Fruit fly (Drosophila melanogaster) whole organism, embryonic: ENCODE results near the gene Tim17a2.
A peak's percentile ranks its signal among the peaks of the same experiment; 100 is the strongest.

Experiments used
- CG10209 ChIP-seq: fragments of 200-800 bp; sonication (Bioruptor generic); optimal IDR thresholded peaks from 3 replicates; lab custom pipeline; 2017; ENCODE audit warnings: missing biosample characterization, mild to moderate bottlenecking, missing genetic modification characterization, missing genetic modification reagents
- CG10267 ChIP-seq: fragments of 200-800 bp; sonication (Bioruptor generic); optimal IDR thresholded peaks from 2 replicates; lab custom pipeline; 2018; ENCODE audit warnings: missing biosample characterization, mild to moderate bottlenecking, missing genetic modification characterization, moderate library complexity
- CG10959 ChIP-seq: fragments of 200-800 bp; sonication (Bioruptor generic); IDR thresholded peaks from 2 replicates; pipeline ENCODE4 v1.3.6; 2022; ENCODE audit warnings: missing biosample characterization, missing genetic modification characterization
- CG10979 ChIP-seq: fragments of 200-800 bp; sonication (Bioruptor generic); optimal IDR thresholded peaks from 2 replicates; lab custom pipeline; 2018; ENCODE audit warnings: missing biosample characterization, mild to moderate bottlenecking, missing genetic modification characterization, moderate library complexity
- CG12219 ChIP-seq: fragments of 200-800 bp; sonication (Bioruptor generic); optimal IDR thresholded peaks from 3 replicates; lab custom pipeline; 2018; ENCODE audit warnings: missing biosample characterization, mild to moderate bottlenecking, missing genetic modification characterization
- CG13296 ChIP-seq: fragments of 200-800 bp; sonication (Bioruptor generic); optimal IDR thresholded peaks from 3 replicates; lab custom pipeline; 2018; ENCODE audit warnings: missing biosample characterization, mild to moderate bottlenecking, missing genetic modification characterization
- CG15269 ChIP-seq: fragments of 200-800 bp; sonication (Bioruptor generic); optimal IDR thresholded peaks from 2 replicates; lab custom pipeline; 2018; ENCODE audit warnings: missing biosample characterization, mild to moderate bottlenecking, missing genetic modification characterization, moderate library complexity
- CG17359 ChIP-seq: fragments of 200-800 bp; sonication (Bioruptor generic); optimal IDR thresholded peaks from 3 replicates; lab custom pipeline; 2018; ENCODE audit warnings: missing biosample characterization, mild to moderate bottlenecking, missing genetic modification characterization, moderate library complexity
- CG17612 ChIP-seq: fragments of 200-800 bp; sonication (Bioruptor generic); IDR thresholded peaks from 2 replicates; pipeline ENCODE4 v1.3.6; 2022; ENCODE audit warnings: missing biosample characterization, missing genetic modification characterization
- CG17829 ChIP-seq: fragments of 200-800 bp; optimal IDR thresholded peaks from 2 replicates; lab custom pipeline; 2019; ENCODE audit warnings: missing biosample characterization, mild to moderate bottlenecking, missing genetic modification characterization, moderate library complexity
- CG18764 ChIP-seq: fragments of 200-800 bp; sonication (Bioruptor generic); optimal IDR thresholded peaks from 3 replicates; lab custom pipeline; 2016; ENCODE audit warnings: missing biosample characterization, missing genetic modification characterization
- CG32532 ChIP-seq: fragments of 200-800 bp; sonication (Bioruptor generic); IDR thresholded peaks from 2 replicates; pipeline ENCODE4 v1.3.6; 2022; ENCODE audit warnings: missing biosample characterization, missing genetic modification characterization
- CG6683 ChIP-seq: fragments of 200-800 bp; sonication (Bioruptor generic); optimal IDR thresholded peaks from 2 replicates; lab custom pipeline; 2017; ENCODE audit warnings: missing biosample characterization, mild to moderate bottlenecking, missing genetic modification characterization, missing genetic modification reagents
- CG7745 ChIP-seq: fragments of 200-800 bp; sonication (Bioruptor generic); optimal IDR thresholded peaks from 2 replicates; lab custom pipeline; 2018; ENCODE audit warnings: missing biosample characterization, mild to moderate bottlenecking, missing genetic modification characterization, moderate library complexity
- CG7786 ChIP-seq: fragments of 200-800 bp; sonication (Bioruptor generic); optimal IDR thresholded peaks from 2 replicates; lab custom pipeline; 2016; ENCODE audit warnings: missing biosample characterization, missing genetic modification characterization
- CG8388 ChIP-seq: fragments of 200-800 bp; sonication (Bioruptor generic); optimal IDR thresholded peaks from 2 replicates; lab custom pipeline; 2019; ENCODE audit warnings: missing biosample characterization, mild to moderate bottlenecking, missing genetic modification characterization, moderate library complexity
- CG8765 ChIP-seq: fragments of 200-800 bp; sonication (Bioruptor generic); IDR thresholded peaks from 2 replicates; pipeline ENCODE4 v1.3.6; 2022; ENCODE audit warnings: missing biosample characterization, missing genetic modification characterization
- CG9437 ChIP-seq: fragments of 200-800 bp; sonication (Bioruptor generic); optimal IDR thresholded peaks from 2 replicates; lab custom pipeline; 2018; ENCODE audit warnings: missing biosample characterization, mild to moderate bottlenecking, missing genetic modification characterization
- Dref ChIP-seq: fragments of 200-800 bp; sonication (Bioruptor generic); IDR thresholded peaks from 2 replicates; pipeline ENCODE4 v1.3.6; 2022; ENCODE audit warnings: missing biosample characterization, missing genetic modification characterization
- Eip74EF ChIP-seq, 2 experiments: fragments of 200-800 bp in 1 of 2; fragments of >200 bp in 1 of 2; sonication (Bioruptor generic) in 1 of 2; optimal IDR thresholded peaks; 2 replicates each; lab custom pipeline; 2017 to 2019; ENCODE audit warnings: missing biosample characterization in 2 of 2, missing genetic modification characterization in 2 of 2, mild to moderate bottlenecking in 1 of 2, moderate library complexity in 1 of 2
- Elba2 ChIP-seq: fragments of 200-800 bp; sonication (Bioruptor generic); optimal IDR thresholded peaks from 3 replicates; lab custom pipeline; 2016; ENCODE audit warnings: missing biosample characterization, missing genetic modification characterization
- H15 ChIP-seq: fragments of 200-800 bp; sonication (Bioruptor generic); IDR thresholded peaks from 3 replicates; pipeline ENCODE4 v1.3.6; 2022; ENCODE audit warnings: missing biosample characterization, missing genetic modification characterization
- H2.0 ChIP-seq: fragments of 200-800 bp; sonication (Bioruptor generic); IDR thresholded peaks from 2 replicates; pipeline ENCODE4 v1.3.6; 2022; ENCODE audit warnings: missing biosample characterization, missing genetic modification characterization
- HHEX ChIP-seq: fragments of 200-800 bp; sonication (Bioruptor generic); optimal IDR thresholded peaks from 3 replicates; lab custom pipeline; 2017; ENCODE audit warnings: missing biosample characterization, mild to moderate bottlenecking, missing genetic modification characterization, missing genetic modification reagents
- Hr78 ChIP-seq, 2 experiments: fragments of 200-800 bp in 1 of 2; fragments of >200 bp in 1 of 2; sonication (Bioruptor generic) in 1 of 2; optimal IDR thresholded peaks; 2 replicates each; lab custom pipeline; 2017 to 2019; ENCODE audit warnings: missing biosample characterization in 2 of 2, missing genetic modification characterization in 2 of 2, mild to moderate bottlenecking in 1 of 2, moderate library complexity in 1 of 2
- Jarid2 ChIP-seq: fragments of 200-800 bp; sonication (Bioruptor generic); optimal IDR thresholded peaks from 3 replicates; lab custom pipeline; 2017; ENCODE audit warnings: mild to moderate bottlenecking, missing biosample characterization, missing genetic modification reagents, missing genetic modification characterization
- NK7.1 ChIP-seq: fragments of 200-800 bp; sonication (Bioruptor generic); optimal IDR thresholded peaks from 3 replicates; lab custom pipeline; 2016; ENCODE audit warnings: missing biosample characterization, missing genetic modification characterization
- Pdp1 ChIP-seq, 2 experiments: fragments of 200-800 bp; sonication (Bioruptor generic); optimal IDR thresholded peaks; 3 replicates each; lab custom pipeline; 2016; ENCODE audit warnings: missing biosample characterization in 2 of 2, missing genetic modification characterization in 2 of 2, mild to moderate bottlenecking in 1 of 2, moderate library complexity in 1 of 2
- Ravus ChIP-seq: fragments of 200-800 bp; sonication (Bioruptor generic); IDR thresholded peaks from 2 replicates; pipeline ENCODE4 v1.3.6; 2022; ENCODE audit warnings: missing biosample characterization, missing genetic modification characterization
- Rx ChIP-seq: fragments of 200-800 bp; sonication (Bioruptor generic); IDR thresholded peaks from 2 replicates; pipeline ENCODE4 v1.3.6; 2022; ENCODE audit warnings: missing biosample characterization, missing genetic modification characterization
- Sin3A ChIP-seq: fragments of >200 bp; optimal IDR thresholded peaks from 2 replicates; lab custom pipeline; 2018
- Sry-δ ChIP-seq: fragments of 200-800 bp; sonication (Bioruptor generic); optimal IDR thresholded peaks from 2 replicates; lab custom pipeline; 2016; ENCODE audit warnings: missing biosample characterization, missing genetic modification characterization
- TFAM ChIP-seq: fragments of 200-800 bp; sonication (Bioruptor generic); optimal IDR thresholded peaks from 2 replicates; lab custom pipeline; 2017; ENCODE audit warnings: missing biosample characterization, missing genetic modification characterization, inconsistent platforms
- Xbp1 ChIP-seq: fragments of 200-800 bp; sonication (Bioruptor generic); optimal IDR thresholded peaks from 3 replicates; lab custom pipeline; 2016; ENCODE audit warnings: missing biosample characterization, mild to moderate bottlenecking, missing genetic modification characterization
- az2 ChIP-seq: fragments of 200-800 bp; sonication (Bioruptor generic); optimal IDR thresholded peaks from 3 replicates; lab custom pipeline; 2016; ENCODE audit warnings: missing biosample characterization, missing genetic modification characterization
- bcd ChIP-seq: fragments of 200-800 bp; sonication (Bioruptor generic); optimal IDR thresholded peaks from 2 replicates; lab custom pipeline; 2017; ENCODE audit warnings: missing biosample characterization, mild to moderate bottlenecking, missing genetic modification characterization
- eve ChIP-seq, 2 experiments: fragments of >200 bp; optimal IDR thresholded peaks; 2 replicates each; lab custom pipeline; 2017; ENCODE audit warnings: missing biosample characterization in 2 of 2, missing genetic modification characterization in 2 of 2
- grau ChIP-seq: fragments of 200-800 bp; optimal IDR thresholded peaks from 3 replicates; lab custom pipeline; 2019; ENCODE audit warnings: missing biosample characterization, mild to moderate bottlenecking, missing genetic modification characterization, moderate library complexity
- grn ChIP-seq: fragments of 200-800 bp; sonication (Bioruptor generic); optimal IDR thresholded peaks from 3 replicates; lab custom pipeline; 2017; ENCODE audit warnings: missing biosample characterization, missing genetic modification characterization
- gsb ChIP-seq: fragments of 200-800 bp; sonication (Bioruptor generic); IDR thresholded peaks from 2 replicates; pipeline ENCODE4 v1.3.6; 2022; ENCODE audit warnings: missing biosample characterization, missing genetic modification characterization
- hkb ChIP-seq, 2 experiments: fragments of 200-800 bp in 1 of 2; fragments of >200 bp in 1 of 2; sonication (Bioruptor generic) in 1 of 2; IDR thresholded peaks in 1 of 2; optimal IDR thresholded peaks in 1 of 2; 2 replicates each; pipeline versions ENCODE4 v1.3.6 to Lab custom; 2017 to 2022; ENCODE audit warnings: missing biosample characterization in 1 of 2, missing genetic modification characterization in 1 of 2
- oc ChIP-seq: fragments of 200-800 bp; sonication (Bioruptor generic); optimal IDR thresholded peaks from 2 replicates; lab custom pipeline; 2018; ENCODE audit warnings: missing biosample characterization, mild to moderate bottlenecking, missing genetic modification characterization, moderate library complexity
- org-1 ChIP-seq: fragments of 200-800 bp; sonication (Bioruptor generic); optimal IDR thresholded peaks from 2 replicates; lab custom pipeline; 2017; ENCODE audit warnings: missing biosample characterization, missing genetic modification characterization
- pnt ChIP-seq: fragments of 200-800 bp; sonication (Bioruptor generic); optimal IDR thresholded peaks from 3 replicates; lab custom pipeline; 2016; ENCODE audit warnings: missing biosample characterization, missing genetic modification characterization
- sens-2 ChIP-seq: fragments of 200-800 bp; sonication (Bioruptor generic); IDR thresholded peaks from 2 replicates; pipeline ENCODE4 v1.3.6; 2022; ENCODE audit warnings: missing biosample characterization, missing genetic modification characterization
- slbo ChIP-seq: fragments of 200-800 bp; sonication (Bioruptor generic); IDR thresholded peaks from 2 replicates; pipeline ENCODE4 v1.3.6; 2022; ENCODE audit warnings: missing biosample characterization, missing genetic modification characterization
- slp2 ChIP-seq: fragments of 200-800 bp; sonication (Bioruptor generic); optimal IDR thresholded peaks from 2 replicates; lab custom pipeline; 2016; ENCODE audit warnings: missing biosample characterization, missing genetic modification characterization
- toy ChIP-seq: fragments of 200-800 bp; sonication (Bioruptor generic); IDR thresholded peaks from 2 replicates; pipeline ENCODE4 v1.3.6; 2022; ENCODE audit warnings: missing biosample characterization, missing genetic modification characterization
- unc-4 ChIP-seq: fragments of 200-800 bp; sonication (Bioruptor generic); IDR thresholded peaks from 2 replicates; pipeline ENCODE4 v1.3.6; 2022; ENCODE audit warnings: missing biosample characterization, missing genetic modification characterization; ENCODE audit not compliant: partially characterized antibody
- wor ChIP-seq: fragments of 200-800 bp; sonication (Bioruptor generic); IDR thresholded peaks from 2 replicates; pipeline ENCODE4 v1.3.6; 2022; ENCODE audit warnings: missing biosample characterization, missing genetic modification characterization

Tim17a2 gene

DNA sequence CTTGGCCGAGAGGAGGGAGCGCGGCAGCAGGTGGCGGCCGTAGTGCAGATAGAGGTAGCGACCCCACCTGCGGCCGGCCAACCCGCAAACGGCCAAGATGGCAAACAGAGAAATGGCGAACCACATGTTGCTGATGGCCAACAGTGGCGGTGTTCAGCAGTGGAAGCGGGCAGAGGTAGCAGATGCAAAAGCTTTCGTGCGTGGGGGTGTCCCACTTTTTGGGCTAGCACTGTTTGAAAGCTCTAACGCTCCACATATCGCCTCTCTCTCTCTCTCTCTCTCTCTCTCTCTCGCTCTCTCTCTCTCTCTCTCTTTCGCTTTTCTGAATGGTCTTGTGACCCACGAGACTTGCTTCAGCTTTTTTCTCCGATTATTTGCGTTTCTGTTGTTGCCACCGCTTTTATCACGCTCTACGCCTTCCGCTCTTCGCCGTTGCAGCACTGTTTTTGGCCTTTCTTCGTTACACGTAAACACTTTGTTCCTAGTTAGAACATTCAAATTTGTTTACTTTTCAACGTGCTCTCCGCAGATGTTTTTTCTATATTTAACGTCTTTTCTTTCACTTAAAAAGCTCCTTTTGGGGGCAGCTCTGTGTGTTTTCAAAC, 20.4 kb upstream of the Tim17a2 start (continued):
- TF ChIP-seq org-1: no peak
- TF ChIP-seq Dref (GFP tag; lab: Robert Waterston, UW): 0 out of 2 replicates have a peak, but pooled peaks have one; percentile 23
- no peak for TF ChIP-seq Sin3A
- no peak for TF ChIP-seq CG18764 (GFP tag; lab: Kevin White, UChicago)
- no peak for TF ChIP-seq CG7786 (GFP tag; lab: Kevin White, UChicago)
- no peak for TF ChIP-seq grn
- no peak for TF ChIP-seq eve (GFP tag; optimal IDR thresholded peaks at IDR 0.05; lab: Kevin White, UChicago)
- TF ChIP-seq CG15269: no peak
- peak; percentile 83 for TF ChIP-seq CG32532
- TF ChIP-seq wor (GFP tag; lab: Robert Waterston, UW): no peak
- peak; percentile 59; the same call in 1 of the 2 replicates for TF ChIP-seq Ravus (GFP tag; lab: Robert Waterston, UW)
- TF ChIP-seq NK7.1: no peak
- TF ChIP-seq oc (tag; lab: Kevin White, UChicago): no peak
- TF ChIP-seq Jarid2 (GFP tag; lab: Kevin White, UChicago): no peak
- no peak for TF ChIP-seq CG10979 (tag; lab: Kevin White, UChicago)
- TF ChIP-seq Xbp1 (GFP tag; lab: Kevin White, UChicago): no peak
- TF ChIP-seq CG7745 (tag; lab: Kevin White, UChicago): no peak
- no peak for TF ChIP-seq CG6683 (GFP tag; lab: Kevin White, UChicago)
- peak; percentile 71 for TF ChIP-seq slbo (GFP tag; lab: Robert Waterston, UW)
- no peak for TF ChIP-seq CG17359 (tag; lab: Kevin White, UChicago)
- TF ChIP-seq CG12219 (GFP tag; lab: Kevin White, UChicago): no peak
- TF ChIP-seq pnt (GFP tag; lab: Kevin White, UChicago): no peak
- no peak for TF ChIP-seq sens-2 (GFP tag; lab: Robert Waterston, UW)
- TF ChIP-seq slp2 (GFP tag; lab: Kevin White, UChicago): no peak
- no peak for TF ChIP-seq Rx (GFP tag; lab: Robert Waterston, UW)
- no peak for TF ChIP-seq Pdp1 (GFP tag; optimal IDR thresholded peaks at IDR 0.05; lab: Kevin White, UChicago)
- no peak for TF ChIP-seq CG13296 (GFP tag; lab: Kevin White, UChicago)
- TF ChIP-seq bcd (GFP tag; lab: Kevin White, UChicago): no peak
- no peak for TF ChIP-seq Eip74EF (GFP tag; optimal IDR thresholded peaks at IDR 0.05; lab: Kevin White, UChicago)
- TF ChIP-seq Elba2 (GFP tag; lab: Kevin White, UChicago): no peak
- no peak for TF ChIP-seq CG8388 (GFP tag; lab: Kevin White, UChicago)
- no peak for TF ChIP-seq TFAM (GFP tag; lab: Kevin White, UChicago)
- peak; percentile 50; the same call in 1 of the 2 replicates for TF ChIP-seq CG8765 (GFP tag; lab: Robert Waterston, UW)
- no peak for TF ChIP-seq CG10267
- peak; percentile 34; the same call in 1 of the 2 replicates for TF ChIP-seq H2.0 (GFP tag; lab: Robert Waterston, UW)
- TF ChIP-seq CG10209 (GFP tag; lab: Kevin White, UChicago): no peak
- TF ChIP-seq Sry-δ: no peak
- no peak for TF ChIP-seq az2 (GFP tag; lab: Kevin White, UChicago)
- TF ChIP-seq Hr78 (GFP tag; optimal IDR thresholded peaks at IDR 0.05; lab: Kevin White, UChicago): no peak
- no peak for TF ChIP-seq grau (tag; lab: Kevin White, UChicago)
- no peak for TF ChIP-seq CG9437
- TF ChIP-seq CG10959 (GFP tag; lab: Robert Waterston, UW): no peak
- TF ChIP-seq hkb (optimal IDR thresholded peaks at IDR 0.05; lab: Kevin White, UChicago): no peak
- peak; percentile 45 for TF ChIP-seq hkb (GFP tag; IDR thresholded peaks at IDR 0.05; lab: Robert Waterston, UW)
- TF ChIP-seq toy (GFP tag; lab: Robert Waterston, UW): no peak; the same call in 1 of the 2 replicates
- TF ChIP-seq CG17612 (GFP tag; lab: Robert Waterston, UW): 0 out of 2 replicates have a peak, but pooled peaks have one; percentile 16
- TF ChIP-seq gsb (GFP tag; lab: Robert Waterston, UW): peak; percentile 8; the same call in 1 of the 2 replicates
- TF ChIP-seq unc-4: peak; percentile 52
- TF ChIP-seq CG17829 (tag; lab: Kevin White, UChicago): no peak
- TF ChIP-seq HHEX (GFP tag; lab: Kevin White, UChicago): no peak
- no peak for TF ChIP-seq H15 (GFP tag; lab: Robert Waterston, UW)
